Worm (Caenorhabditis elegans) whole organism, late embryonic: ENCODE measurements around the gene C02F5.10.
A peak's percentile ranks its signal among the peaks of the same experiment; 100 is the strongest.

Experiments
- F13H6.1 ChIP-seq: sonication (generic microtip); optimal IDR thresholded peaks from 2 replicates; lab custom pipeline; 2016; ENCODE audit warnings: missing genetic modification characterization, missing compliant biosample characterization
- ama-1 ChIP-seq: fragments of 150-350 bp; optimal IDR thresholded peaks from 2 replicates; lab custom pipeline; 2014
- che-1 ChIP-seq: sonication (generic microtip); optimal IDR thresholded peaks from 2 replicates; lab custom pipeline; 2016; ENCODE audit warnings: mild to moderate bottlenecking, missing genetic modification characterization, missing compliant biosample characterization
- fkh-10 ChIP-seq: fragments of 150-350 bp; optimal IDR thresholded peaks from 2 replicates; lab custom pipeline; 2014; ENCODE audit warnings: missing biosample characterization, missing genetic modification reagents, missing genetic modification characterization
- hlh-30 ChIP-seq: sonication (generic microtip); optimal IDR thresholded peaks from 2 replicates; lab custom pipeline; 2017; ENCODE audit warnings: antibody characterized with exemption, missing genetic modification characterization, missing compliant biosample characterization; ENCODE audit not compliant: insufficient read depth
- lin-11 ChIP-seq: fragments of 200-800 bp; sonication (Bioruptor generic); optimal IDR thresholded peaks from 2 replicates; lab custom pipeline; 2018; ENCODE audit warnings: mild to moderate bottlenecking, missing genetic modification characterization, missing compliant biosample characterization
- pag-3 ChIP-seq: sonication (generic microtip); optimal IDR thresholded peaks from 2 replicates; lab custom pipeline; 2016; ENCODE audit warnings: missing compliant biosample characterization, missing genetic modification characterization, borderline replicate concordance

ce11 chrIII:8242809-8243208 lies 6.5 kb downstream of the C02F5.10 start, which contains the start of gene C02F5.12:
- TF ChIP-seq pag-3 (tag; lab: Kevin White, UChicago) = no peak
- no peak for TF ChIP-seq che-1
- TF ChIP-seq ama-1 (lab: Kevin White, UChicago) = no peak
- TF ChIP-seq F13H6.1 (tag; lab: Kevin White, UChicago) = no peak
- peak; percentile 31 for TF ChIP-seq hlh-30
- TF ChIP-seq lin-11 = no peak
- TF ChIP-seq fkh-10 (GFP tag; lab: Kevin White, UChicago) = no peak
